Worm (Caenorhabditis elegans): ENCODE data around the gene ugt-11.

DNA sequence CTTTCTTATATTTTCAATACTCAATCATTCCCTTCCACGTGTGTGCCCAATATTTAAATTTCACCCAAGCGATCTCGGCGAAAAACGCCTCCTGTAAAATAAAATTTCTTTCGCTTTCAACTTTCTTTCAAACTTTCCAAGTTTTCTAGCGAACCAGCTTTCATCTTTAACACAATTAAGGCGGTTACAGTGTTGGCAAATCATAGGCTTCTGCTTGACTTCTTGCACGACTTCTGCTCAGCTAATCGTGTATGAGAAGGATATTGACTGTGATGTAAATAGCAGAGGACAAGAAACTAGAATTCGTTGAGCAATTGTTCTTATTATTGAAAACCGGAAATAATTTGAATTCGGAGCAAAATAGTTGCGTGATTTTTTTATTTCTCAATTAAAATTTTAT is 3.6 kb downstream of the ugt-11 start:
- TF ChIP-seq aly-2 (tag; optimal IDR thresholded peaks at IDR 0.05) (no peak), pqm-1 (tag; optimal IDR thresholded peaks at IDR 0.05) (no peak), snpc-4 (tag; optimal IDR thresholded peaks at IDR 0.05) (no peak), fkh-10 (GFP tag; optimal IDR thresholded peaks at IDR 0.05) (no peak)

All from whole organism, L1 larva.